Worm (Caenorhabditis elegans): ENCODE data around the gene F54C9.3.

- TF ChIP-seq elt-1 (tag; optimal IDR thresholded peaks at IDR 0.05) (no peak), nhr-25 (tag; optimal IDR thresholded peaks at IDR 0.05) (no peak), skn-1 (tag; optimal IDR thresholded peaks at IDR 0.05) (no peak), nhr-76 (tag; optimal IDR thresholded peaks at IDR 0.05) (no peak), hmg-11 (tag; optimal IDR thresholded peaks at IDR 0.05) (no peak), R02D3.7 (tag; optimal IDR thresholded peaks at IDR 0.05) (no peak), elt-2 (tag; optimal IDR thresholded peaks at IDR 0.05) (no peak), unc-39 (tag; optimal IDR thresholded peaks at IDR 0.05) (no peak)
These were observed 1.7 kb upstream of the F54C9.3 start for ce11 chrII:8568234-8568969.
